Fruit fly (Drosophila melanogaster) ovary, adult (tissue): ENCODE data around the gene CG32409.

ENCODE experiments used
- CG17801 ChIP-seq: fragments of 200-800 bp; optimal IDR thresholded peaks from 2 replicates; lab custom pipeline; 2019; ENCODE audit warnings: missing biosample characterization, mild to moderate bottlenecking, missing genetic modification characterization, moderate library complexity; ENCODE audit not compliant: partially characterized antibody

The CG32409 gene

DNA sequence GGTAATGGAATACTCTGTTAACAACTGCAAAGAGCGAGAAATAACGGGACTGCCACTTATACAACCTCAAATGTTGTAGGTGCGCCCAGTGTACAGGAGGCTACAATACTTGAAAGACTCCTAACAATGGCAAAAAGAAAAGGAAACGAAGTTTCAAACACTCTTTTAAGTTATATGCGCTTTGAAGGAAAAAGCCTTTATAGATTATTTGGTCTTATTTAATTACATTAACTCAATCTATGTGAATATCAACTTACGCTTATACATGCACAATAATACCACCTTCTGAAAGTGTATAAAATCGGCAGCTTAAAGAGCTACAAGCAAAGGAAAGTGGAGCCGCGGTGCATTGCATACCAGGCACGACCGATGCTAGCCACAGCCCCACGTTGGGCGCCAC is 41.1 kb downstream of the CG32409 start:
- no peak for TF ChIP-seq CG17801 (GFP tag; lab: Kevin White, UChicago)

DNA sequence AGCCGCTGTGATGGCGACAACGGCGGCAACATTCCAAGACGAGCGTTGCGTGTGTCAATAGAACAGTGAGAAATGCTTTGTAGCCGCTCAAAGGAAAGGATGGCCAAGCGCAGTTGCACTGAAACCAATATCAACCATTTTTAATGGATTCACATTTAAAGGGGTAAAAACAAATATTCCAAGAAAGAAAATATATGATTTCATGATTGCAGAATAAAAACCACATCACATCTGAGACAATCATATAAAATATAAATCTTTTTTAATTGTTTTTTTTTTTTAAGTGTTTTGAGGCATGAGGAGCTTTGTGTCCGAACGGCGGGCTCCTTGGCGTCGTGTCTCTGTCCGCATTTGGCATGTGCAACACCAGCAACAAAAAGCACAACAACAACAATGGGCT is 41.8 kb downstream of the CG32409 start:
- no peak for TF ChIP-seq CG17801 (GFP tag; lab: Kevin White, UChicago)

DNA sequence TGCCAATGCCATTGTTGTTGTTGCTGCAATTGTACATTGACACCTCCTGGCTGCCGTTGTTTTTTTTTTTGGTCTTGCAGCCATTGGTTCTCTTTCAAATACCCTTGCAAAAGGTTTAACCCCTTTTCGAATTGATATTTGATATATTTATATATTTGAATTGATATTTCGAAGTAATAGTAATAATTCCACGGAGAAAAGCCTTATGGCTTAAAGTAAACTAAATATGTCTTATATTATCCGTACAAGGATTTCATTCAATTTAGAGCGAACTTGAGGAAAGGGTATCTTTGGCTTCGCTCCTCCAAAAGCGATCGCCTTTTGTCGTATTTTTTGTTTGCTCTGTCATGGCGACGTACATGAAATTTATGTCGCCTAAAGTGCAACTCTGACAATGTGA is 42.2 kb downstream of the CG32409 start:
- no peak for TF ChIP-seq CG17801 (GFP tag; lab: Kevin White, UChicago)

DNA sequence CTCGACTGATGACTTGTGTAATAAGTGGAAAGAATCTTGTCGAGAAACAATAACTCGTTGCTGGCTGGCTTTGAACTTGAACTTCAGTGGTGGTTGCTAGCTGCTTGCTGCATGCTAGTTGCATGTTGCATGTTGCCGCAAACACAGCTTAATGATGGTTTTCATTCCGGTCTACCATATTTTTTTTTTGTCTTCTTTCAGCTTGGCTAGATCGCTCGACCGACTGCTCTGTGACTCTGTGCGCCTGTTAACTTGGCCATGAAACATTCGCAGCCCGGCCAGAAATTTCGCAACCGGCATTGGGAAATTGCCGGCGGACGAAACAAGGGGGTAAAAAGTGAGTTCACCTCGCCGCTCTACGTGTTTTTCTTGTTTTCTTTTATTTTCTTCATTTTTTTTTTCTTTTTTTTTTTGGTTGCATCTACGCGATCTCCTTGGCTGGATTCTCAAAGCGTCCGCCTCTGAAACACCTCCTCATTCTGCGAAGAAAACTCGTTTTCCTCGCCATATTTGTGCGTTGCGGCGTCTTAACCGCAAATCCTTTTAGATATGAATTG is 44.1 kb downstream of the CG32409 start:
- no peak for TF ChIP-seq CG17801 (GFP tag; lab: Kevin White, UChicago)

DNA sequence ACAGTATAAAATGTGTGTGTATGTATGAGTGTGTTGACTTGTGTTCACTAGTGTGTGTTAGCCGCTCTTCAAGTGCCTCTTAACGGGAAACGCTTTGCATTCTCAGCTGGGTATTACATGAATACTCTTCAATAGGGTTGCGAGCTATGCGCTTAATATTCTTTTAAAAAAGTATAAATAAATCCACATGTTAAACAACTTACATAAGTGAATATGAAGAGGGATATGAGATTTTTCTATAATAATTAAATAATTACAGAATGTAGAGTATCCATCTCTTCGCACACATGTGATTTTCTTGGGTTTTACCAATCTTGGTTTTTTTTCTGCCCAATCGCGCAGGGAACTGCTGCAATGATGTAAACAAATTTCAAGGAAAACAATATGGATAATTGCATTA is 46.2 kb downstream of the CG32409 start:
- no peak for TF ChIP-seq CG17801 (GFP tag; lab: Kevin White, UChicago)

DNA sequence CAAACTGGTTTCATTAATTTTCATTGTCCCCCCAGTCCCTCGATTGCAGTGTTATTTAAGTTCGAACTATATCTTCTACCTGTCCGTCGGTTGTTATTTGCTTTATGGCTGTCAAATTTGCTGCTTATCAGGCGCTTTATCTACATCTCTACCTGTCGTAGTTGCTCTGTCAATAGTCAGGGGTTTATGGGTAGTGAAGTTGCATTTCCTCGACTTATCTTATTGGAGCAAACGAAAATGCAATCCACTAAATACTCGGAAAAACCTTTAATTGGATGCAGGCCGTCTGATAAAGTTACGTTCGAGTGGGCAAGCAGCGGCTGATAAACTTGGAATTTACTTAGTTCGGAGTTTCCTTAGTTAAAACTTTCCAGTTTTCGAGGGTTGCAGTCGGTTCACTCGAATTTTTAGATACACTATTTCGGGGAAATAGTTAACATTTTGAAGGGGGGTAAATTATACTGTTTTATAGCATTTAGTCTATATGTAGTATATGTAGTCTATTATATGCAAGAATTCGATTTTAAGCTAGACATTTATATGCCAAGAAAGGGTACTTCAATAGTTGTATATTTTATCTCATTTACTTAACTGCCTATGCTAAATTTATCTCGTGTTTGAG is 47.9 kb downstream of the CG32409 start:
- no peak for TF ChIP-seq CG17801 (GFP tag; lab: Kevin White, UChicago)

DNA sequence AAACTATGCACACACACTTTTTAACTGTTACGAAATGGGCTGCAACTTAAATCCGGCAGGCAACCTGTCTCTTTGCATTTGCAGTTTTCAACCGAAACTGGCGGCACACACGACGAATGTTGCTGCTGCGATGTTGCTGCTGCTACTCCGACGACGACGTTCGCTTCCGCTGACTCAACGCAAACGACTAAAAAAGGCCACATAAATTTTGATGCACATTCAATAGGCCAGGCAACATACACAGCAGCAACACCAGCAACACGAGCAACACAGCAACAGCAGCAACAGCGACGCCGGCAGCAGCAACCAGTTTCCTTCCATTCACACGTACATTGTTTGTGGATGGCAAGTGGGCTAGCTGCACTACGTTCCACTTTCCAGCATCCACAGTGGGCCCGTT is 51.1 kb downstream of the CG32409 start, which contains the start of gene Egfrap:
TSS of gene Egfrap (minus strand) at position 192 of the 400 bp plus-strand sequence.
- no peak for TF ChIP-seq CG17801 (GFP tag; lab: Kevin White, UChicago)
